Worm (Caenorhabditis elegans) whole organism, L2 larva: ENCODE data around the gene srh-112.

Experiments
- F13H6.1 ChIP-seq: sonication (generic microtip); optimal IDR thresholded peaks from 2 replicates; lab custom pipeline; 2016; ENCODE audit warnings: missing genetic modification characterization, missing compliant biosample characterization
- aly-2 ChIP-seq: fragments of 150-350 bp; optimal IDR thresholded peaks from 2 replicates; lab custom pipeline; 2014; ENCODE audit warnings: missing biosample characterization, missing genetic modification characterization
- ama-1 ChIP-seq: fragments of 150-350 bp; optimal IDR thresholded peaks from 2 replicates; lab custom pipeline; 2018; ENCODE audit warnings: inconsistent platforms
- blmp-1 ChIP-seq: sonication (generic microtip); optimal IDR thresholded peaks from 2 replicates; lab custom pipeline; 2017; ENCODE audit warnings: missing genetic modification characterization, mild to moderate bottlenecking, missing compliant biosample characterization, antibody characterized with exemption, moderate library complexity; ENCODE audit not compliant: insufficient read depth
- dmd-4 ChIP-seq: sonication (generic microtip); optimal IDR thresholded peaks from 2 replicates; lab custom pipeline; 2017; ENCODE audit warnings: missing biosample characterization, missing genetic modification characterization
- elt-3 ChIP-seq: sonication (generic microtip); optimal IDR thresholded peaks from 2 replicates; lab custom pipeline; 2017; ENCODE audit warnings: missing biosample characterization, missing genetic modification characterization
- lin-39 ChIP-seq: fragments of 150-350 bp; optimal IDR thresholded peaks from 2 replicates; lab custom pipeline; 2014; ENCODE audit warnings: missing biosample characterization, missing genetic modification reagents, missing genetic modification characterization
- lsy-2 ChIP-seq, 2 experiments: fragments of 150-350 bp in 1 of 2; sonication (generic microtip) in 1 of 2; optimal IDR thresholded peaks; 2 replicates each; lab custom pipeline; 2014 to 2017; ENCODE audit warnings: missing biosample characterization in 2 of 2, missing genetic modification characterization in 2 of 2
- mdl-1 ChIP-seq, 2 experiments: fragments of 150-350 bp in 1 of 2; sonication (generic microtip) in 1 of 2; optimal IDR thresholded peaks; 2 replicates each; lab custom pipeline; 2017; ENCODE audit warnings: missing biosample characterization in 2 of 2, missing genetic modification characterization in 2 of 2
- nhr-11 ChIP-seq: fragments of 150-350 bp; optimal IDR thresholded peaks from 2 replicates; lab custom pipeline; 2014; ENCODE audit warnings: missing biosample characterization, missing genetic modification characterization
- nhr-237 ChIP-seq: fragments of 150-350 bp; optimal IDR thresholded peaks from 2 replicates; lab custom pipeline; 2014; ENCODE audit warnings: missing biosample characterization, missing genetic modification characterization
- nhr-25 ChIP-seq: fragments of 150-350 bp; sonication (generic microtip); optimal IDR thresholded peaks from 3 replicates; lab custom pipeline; 2014; ENCODE audit warnings: missing biosample characterization, missing genetic modification characterization
- unc-39 ChIP-seq: fragments of 150-350 bp; optimal IDR thresholded peaks from 2 replicates; lab custom pipeline; 2014; ENCODE audit warnings: missing biosample characterization, missing genetic modification characterization
- zag-1 ChIP-seq: fragments of 150-350 bp; optimal IDR thresholded peaks from 2 replicates; lab custom pipeline; 2014; ENCODE audit warnings: missing biosample characterization, missing genetic modification characterization

DNA sequence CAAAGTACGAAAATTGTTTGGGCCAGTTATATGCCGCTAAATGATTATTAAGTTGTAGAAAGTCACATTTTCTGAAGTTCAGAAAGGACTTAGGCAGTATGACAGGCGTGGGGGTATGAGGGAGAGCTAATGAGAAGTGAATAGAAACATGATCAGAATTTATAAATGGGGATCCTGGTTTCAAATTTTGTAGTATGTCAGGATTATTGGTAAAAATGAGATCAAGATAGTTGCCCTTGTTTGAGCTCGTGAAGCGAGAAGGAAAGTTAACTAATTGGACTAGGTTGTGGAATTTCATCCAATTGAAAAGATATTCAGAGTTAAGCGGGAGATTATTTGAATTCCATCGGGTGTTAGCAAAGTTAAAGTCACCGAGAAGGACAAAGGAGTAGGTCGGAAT lies 6.4 kb upstream of the srh-112 start:
- TF ChIP-seq nhr-237 (tag; lab: Kevin White, UChicago) (no peak), F13H6.1 (no peak), unc-39 (no peak), aly-2 (tag; lab: Kevin White, UChicago) (no peak), elt-3 (tag; lab: Kevin White, UChicago) (no peak), zag-1 (tag; lab: Kevin White, UChicago) (no peak), nhr-25 (no peak), nhr-11 (tag; lab: Kevin White, UChicago) (no peak), ama-1 (no peak), blmp-1 (no peak), lin-39 (tag; lab: Kevin White, UChicago) (no peak), dmd-4 (tag; lab: Kevin White, UChicago) (no peak), mdl-1 (tag; optimal IDR thresholded peaks at IDR 0.05; lab: Kevin White, UChicago) (no peak), lsy-2 (tag; optimal IDR thresholded peaks at IDR 0.05; lab: Kevin White, UChicago) (no peak)
